Worm (Caenorhabditis elegans): ENCODE measurements around the gene Y49F6B.6.

Gene Y49F6B.6

DNA sequence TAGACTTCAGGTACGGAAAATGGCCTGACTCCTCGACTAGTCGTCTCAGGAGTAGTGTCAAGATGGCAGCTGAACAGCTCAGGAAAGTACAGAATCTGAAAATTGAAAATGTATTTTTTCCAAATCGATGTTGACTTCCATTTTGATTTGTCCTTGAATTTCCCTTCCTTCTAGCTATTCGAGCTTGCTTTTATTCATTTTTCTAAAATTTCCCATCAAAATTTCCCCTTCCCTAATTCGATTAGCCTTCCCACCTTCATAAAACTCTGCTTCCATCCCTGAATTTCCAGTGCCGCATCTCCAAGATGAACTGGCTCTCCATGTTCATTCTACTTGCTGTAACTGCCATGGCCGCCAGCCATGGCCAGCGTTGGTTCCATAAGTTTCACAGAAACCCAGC lies at the start of gene Y49F6B.6:
TSS of gene Y49F6B.6 (plus strand) at position 301 of the 400 bp plus-strand sequence.
- TF ChIP-seq him-1 (tag; optimal IDR thresholded peaks at IDR 0.05) (no peak), W03F9.2 (tag; optimal IDR thresholded peaks at IDR 0.05) (no peak), dao-5 (tag; optimal IDR thresholded peaks at IDR 0.05) (no peak)

DNA sequence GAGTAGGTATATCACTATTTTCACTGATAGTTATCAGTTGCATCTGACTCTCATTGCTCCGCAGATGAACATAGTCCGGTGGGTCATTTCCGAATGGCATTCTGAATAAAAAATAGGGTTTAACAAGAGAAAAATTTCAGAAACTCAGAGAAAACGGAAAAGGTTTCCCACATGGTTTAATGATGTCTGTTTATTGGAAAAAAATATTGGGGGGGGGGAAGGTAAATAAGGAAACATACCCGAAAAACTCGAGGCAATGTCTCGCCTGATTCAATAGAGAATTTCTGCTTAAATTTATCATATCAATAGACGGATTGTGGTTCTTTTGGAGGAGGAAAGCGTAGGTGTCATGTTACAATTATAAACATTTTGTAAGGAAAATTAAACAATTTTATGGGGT lies 47.5 kb upstream of the Y49F6B.6 start, which contains the start of gene nep-11:
TSS of gene nep-11 (minus strand) at position 101 of the 400 bp plus-strand sequence.
- TF ChIP-seq dao-5 (tag; optimal IDR thresholded peaks at IDR 0.05): no peak

DNA sequence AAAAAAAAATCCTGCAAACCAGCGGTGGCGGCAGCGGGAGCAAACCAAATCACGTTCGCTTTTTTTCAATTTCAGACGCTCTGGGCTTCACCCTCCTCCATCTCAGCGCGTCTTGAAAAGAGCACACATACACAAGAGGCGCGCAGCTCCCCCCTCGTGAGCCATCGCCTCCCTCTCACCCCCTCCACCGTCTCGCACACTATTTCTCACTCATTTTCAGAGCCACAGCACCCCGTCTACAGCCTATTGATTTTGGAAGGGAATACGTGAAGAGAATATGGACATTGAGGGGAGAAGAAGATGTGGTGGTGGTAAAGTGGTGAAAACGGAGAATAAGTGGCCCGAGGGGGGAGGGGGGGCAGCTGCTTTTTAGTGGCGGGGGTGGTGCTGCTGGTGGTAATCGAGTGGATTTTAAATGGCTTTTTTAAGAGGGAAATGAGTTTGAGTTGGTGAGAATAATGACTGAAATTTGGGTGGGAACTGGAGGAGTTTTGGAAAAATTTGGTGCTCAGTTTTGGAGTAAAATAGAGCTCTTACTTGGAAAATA lies 44.7 kb upstream of the Y49F6B.6 start:
- TF ChIP-seq him-1 (tag; optimal IDR thresholded peaks at IDR 0.05) (peak; percentile 84), W03F9.2 (tag; optimal IDR thresholded peaks at IDR 0.05) (no peak)

DNA sequence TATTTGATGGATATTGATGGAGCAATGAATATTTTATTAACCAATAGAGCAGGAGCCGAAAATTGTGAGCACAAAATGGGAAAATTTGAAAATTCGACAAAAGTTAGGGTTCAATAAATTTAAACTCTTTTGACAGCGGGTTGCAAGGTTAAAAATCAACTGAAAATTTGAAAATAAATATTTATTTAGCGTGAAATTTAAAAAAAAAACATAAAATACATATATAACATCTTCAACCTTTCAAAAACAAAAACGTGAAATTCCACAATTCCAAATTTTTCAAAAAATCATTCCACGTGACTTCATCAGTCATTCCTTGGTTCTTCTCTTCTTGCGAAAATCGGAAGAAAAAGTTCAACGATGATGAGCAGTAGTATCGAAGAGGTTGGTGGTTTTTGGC lies 43.5 kb upstream of the Y49F6B.6 start, which contains the start of gene C16C8.18:
TSS of gene C16C8.18 (plus strand) at position 301 of the 400 bp plus-strand sequence.
- TF ChIP-seq W03F9.2 (tag; optimal IDR thresholded peaks at IDR 0.05) (no peak), him-1 (tag; optimal IDR thresholded peaks at IDR 0.05) (no peak), dao-5 (tag; optimal IDR thresholded peaks at IDR 0.05) (no peak)

DNA sequence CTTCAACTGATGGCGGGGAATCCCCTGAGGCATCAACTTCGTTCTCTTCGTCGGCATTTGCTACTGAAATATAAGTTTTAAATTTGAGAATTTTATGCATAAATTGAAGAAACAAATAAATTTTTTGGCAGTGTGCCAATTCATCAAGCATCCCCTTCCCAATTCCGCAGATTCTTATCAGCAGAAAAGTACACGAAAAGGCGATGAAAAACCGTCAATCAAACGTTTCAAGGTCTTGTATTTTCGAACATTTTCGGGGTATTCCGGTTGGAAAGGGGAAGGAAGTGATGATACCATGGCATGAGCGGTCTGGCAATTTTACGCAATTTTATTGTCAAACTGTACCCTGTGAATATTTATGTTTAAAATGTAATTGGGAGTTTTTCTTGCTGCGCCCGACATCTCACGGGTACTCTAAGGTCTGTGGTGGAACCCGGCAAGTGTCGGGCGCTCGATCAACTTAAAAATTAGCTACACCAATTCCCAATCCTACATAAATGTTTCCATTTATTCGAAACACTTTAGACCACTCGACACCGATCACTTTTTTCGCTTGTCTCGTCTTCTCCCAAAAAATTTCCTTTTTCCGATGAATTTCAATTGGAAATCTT lies 37.9 kb upstream of the Y49F6B.6 start:
- TF ChIP-seq him-1 (tag; optimal IDR thresholded peaks at IDR 0.05): no peak
- TF ChIP-seq dao-5 (tag; optimal IDR thresholded peaks at IDR 0.05): no peak
- TF ChIP-seq W03F9.2 (tag; optimal IDR thresholded peaks at IDR 0.05): no peak

DNA sequence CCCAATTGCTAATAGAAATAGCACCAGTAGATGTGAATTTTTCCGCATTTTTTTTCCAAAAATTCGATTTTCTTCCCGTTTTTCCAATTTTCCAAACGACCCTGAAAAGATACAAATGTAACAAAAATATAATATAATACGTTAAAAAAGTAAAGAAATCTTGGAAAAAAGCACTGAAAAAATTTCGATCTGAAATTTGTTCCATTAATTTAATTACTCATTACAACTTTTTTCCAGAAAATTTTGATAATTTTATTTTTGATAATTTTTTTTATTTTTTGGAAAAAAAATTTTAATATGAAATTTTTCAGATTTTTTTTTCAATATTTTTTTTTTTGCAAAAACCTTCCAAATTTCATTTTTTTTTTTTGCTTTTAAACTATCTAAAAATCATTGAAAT lies 36.5 kb upstream of the Y49F6B.6 start, which contains the start of gene skpo-2:
TSS of gene skpo-2 (minus strand) at position 101 of the 400 bp plus-strand sequence.
- TF ChIP-seq dao-5 (tag; optimal IDR thresholded peaks at IDR 0.05): no peak
- no peak for TF ChIP-seq him-1 (tag; optimal IDR thresholded peaks at IDR 0.05)
- no peak for TF ChIP-seq W03F9.2 (tag; optimal IDR thresholded peaks at IDR 0.05)

DNA sequence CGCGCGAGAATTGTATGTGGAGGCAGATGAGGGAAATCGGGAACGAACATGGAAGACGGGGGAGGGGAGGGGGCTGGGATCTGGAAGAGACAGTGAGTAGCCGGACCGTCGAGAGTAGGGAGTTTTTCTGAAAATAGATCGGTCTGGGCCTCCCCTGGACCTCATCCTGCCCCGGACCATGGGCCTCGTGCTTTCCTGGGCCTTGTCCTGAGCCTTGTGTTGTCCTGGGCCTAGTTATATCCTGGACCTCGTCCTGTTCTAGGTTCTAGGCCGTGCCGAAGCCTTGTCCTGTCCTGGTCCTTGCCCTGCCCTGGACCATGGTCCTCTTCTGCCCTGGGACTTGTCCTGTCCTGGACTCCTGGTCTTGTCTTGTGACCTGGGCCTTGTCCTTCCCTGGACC lies 35.5 kb upstream of the Y49F6B.6 start:
- TF ChIP-seq W03F9.2 (tag; optimal IDR thresholded peaks at IDR 0.05): no peak
- no peak for TF ChIP-seq dao-5 (tag; optimal IDR thresholded peaks at IDR 0.05)
- TF ChIP-seq him-1 (tag; optimal IDR thresholded peaks at IDR 0.05): no peak

DNA sequence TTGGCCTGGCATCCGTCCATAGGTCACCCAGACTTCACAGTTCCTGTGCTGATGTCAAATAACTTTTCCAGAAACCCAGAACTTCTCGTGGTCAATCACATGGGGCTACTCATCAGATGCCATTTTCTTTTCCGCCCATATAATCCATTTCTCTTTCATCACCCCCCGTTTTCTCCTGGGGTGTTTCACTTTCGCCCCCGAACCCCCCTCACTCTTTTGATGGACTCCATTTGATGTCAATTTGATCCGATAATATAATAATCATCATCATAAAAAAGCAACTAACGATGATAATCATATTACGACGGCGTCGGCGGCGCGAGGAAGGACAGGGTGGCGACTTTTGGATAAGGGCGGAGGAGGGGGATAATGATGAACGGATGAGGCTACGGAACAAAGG lies 34.6 kb upstream of the Y49F6B.6 start:
- no peak for TF ChIP-seq dao-5 (tag; optimal IDR thresholded peaks at IDR 0.05)
- no peak for TF ChIP-seq him-1 (tag; optimal IDR thresholded peaks at IDR 0.05)
- no peak for TF ChIP-seq W03F9.2 (tag; optimal IDR thresholded peaks at IDR 0.05)

DNA sequence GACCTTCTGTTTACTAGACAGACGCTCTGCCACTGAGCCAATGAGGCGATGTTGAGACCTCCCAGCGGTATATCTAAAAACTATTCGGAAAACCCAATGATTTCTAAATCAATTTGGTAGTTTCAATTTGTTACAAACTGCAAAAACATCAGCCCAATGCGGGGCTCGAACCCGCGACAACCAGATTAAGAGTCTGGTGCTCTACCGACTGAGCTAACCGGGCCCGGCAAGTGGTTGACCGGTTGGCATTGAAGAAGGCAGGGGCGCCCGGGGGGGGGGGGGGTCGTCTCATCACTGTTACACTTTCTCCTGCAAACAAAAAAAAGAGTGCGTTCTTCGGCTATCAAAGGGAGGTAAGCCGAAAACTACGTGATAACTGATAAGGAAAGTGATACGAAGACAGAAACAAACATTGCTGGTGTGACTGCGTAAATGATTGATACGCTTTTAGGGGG lies 33.6 kb upstream of the Y49F6B.6 start:
- TF ChIP-seq him-1 (tag; optimal IDR thresholded peaks at IDR 0.05): no peak
- TF ChIP-seq dao-5 (tag; optimal IDR thresholded peaks at IDR 0.05): peak; percentile 73

DNA sequence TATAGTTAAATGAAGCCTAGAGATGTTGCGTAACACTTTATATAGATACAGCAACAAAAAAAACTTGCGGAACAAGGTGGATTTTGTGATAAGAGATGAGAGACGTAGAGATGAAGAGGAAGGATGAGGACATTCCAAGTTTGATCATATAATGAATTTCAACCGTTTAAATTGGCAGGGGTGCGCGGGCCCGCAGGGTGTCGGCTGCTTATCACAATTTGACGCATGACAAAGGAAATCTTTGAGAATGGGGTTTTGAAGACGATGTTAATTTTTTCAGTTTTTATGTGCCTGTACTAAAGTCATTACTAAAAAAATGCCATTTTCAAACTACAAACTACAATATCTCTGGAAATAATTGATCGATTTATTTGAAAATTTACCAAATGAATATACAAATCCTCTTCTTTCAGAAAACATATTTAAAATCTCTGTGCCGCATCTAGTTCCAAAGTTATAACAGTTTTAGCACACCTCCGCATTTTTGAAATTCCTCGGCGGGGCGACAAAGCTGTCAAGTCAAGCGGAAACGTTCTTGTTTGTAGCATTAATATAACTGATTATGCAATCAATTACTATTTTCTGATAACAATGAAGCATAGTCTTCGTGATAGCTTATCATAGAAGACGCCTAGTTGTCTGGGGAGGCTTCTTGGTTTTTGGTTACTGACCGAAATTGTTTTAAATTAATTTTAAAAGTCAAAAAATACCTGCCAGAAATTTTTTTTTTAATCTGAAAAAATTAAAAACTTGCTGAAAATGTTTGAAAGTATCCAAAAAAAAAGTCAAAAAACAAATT lies 32.9 kb upstream of the Y49F6B.6 start:
- TF ChIP-seq W03F9.2 (tag; optimal IDR thresholded peaks at IDR 0.05) (no peak), dao-5 (tag; optimal IDR thresholded peaks at IDR 0.05) (no peak), him-1 (tag; optimal IDR thresholded peaks at IDR 0.05) (no peak)

DNA sequence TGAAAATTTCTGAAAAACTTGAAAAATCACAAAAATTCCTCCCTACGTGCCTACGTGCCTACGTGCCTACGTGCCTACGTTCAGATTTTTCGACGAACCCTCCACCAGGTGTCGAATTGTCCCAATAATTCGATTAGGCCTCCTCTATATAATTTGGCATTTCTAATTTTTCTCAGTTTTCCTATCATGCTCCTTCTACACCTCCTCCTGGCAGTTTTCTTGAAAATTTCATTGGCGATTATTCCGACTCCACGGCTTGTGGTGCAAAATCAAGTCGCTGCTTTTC lies 32.3 kb upstream of the Y49F6B.6 start, which contains the start of gene C16C8.17:
TSS of gene C16C8.17 (plus strand) at position 187 of the 286 bp plus-strand sequence.
- TF ChIP-seq him-1 (tag; optimal IDR thresholded peaks at IDR 0.05): no peak
- TF ChIP-seq W03F9.2 (tag; optimal IDR thresholded peaks at IDR 0.05): no peak
- TF ChIP-seq dao-5 (tag; optimal IDR thresholded peaks at IDR 0.05): no peak

DNA sequence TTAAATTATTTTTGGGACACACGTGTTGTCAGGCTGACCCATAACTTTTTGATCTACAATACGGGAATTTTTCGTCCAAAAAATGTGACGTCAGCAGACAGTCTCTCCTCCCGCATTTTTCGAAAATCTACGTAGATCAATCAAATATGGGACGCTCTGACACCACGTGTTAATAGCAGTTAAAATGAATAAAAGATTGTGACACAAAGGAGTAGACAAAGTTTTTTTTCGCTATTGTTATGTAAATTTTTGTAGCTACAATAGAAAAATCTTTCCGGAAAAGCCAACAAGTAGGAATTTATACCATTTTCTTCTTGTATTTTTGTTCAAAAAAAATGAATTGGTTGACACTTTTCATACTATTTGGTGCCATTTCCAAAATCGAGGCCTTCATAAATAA lies 31.5 kb upstream of the Y49F6B.6 start, which contains the start of gene C16C8.27:
TSS of gene C16C8.27 (plus strand) at position 301 of the 400 bp plus-strand sequence.
- TF ChIP-seq him-1 (tag; optimal IDR thresholded peaks at IDR 0.05): no peak
- TF ChIP-seq dao-5 (tag; optimal IDR thresholded peaks at IDR 0.05): no peak
- no peak for TF ChIP-seq W03F9.2 (tag; optimal IDR thresholded peaks at IDR 0.05)

DNA sequence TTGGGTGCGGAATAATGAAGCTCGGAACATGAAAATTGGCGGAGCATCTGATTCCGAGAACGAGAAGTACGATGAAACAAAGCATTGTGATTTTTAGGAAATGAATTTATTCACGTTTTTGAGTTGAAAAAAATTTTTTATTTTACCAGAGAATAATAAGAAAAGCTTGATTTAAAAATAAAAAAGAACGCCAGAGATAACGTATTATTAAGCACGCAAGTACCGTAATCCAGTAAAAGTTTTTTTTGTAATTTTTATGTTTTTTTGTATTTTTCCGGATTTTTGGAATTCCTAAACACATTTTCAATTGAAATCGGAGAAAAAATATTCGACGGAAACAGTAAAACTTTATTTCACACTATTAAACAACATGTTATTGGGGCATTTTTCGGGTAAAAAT lies 29.8 kb upstream of the Y49F6B.6 start, which contains the start of gene C16C8.22:
TSS of gene C16C8.22 (minus strand) at position 101 of the 400 bp plus-strand sequence.
- no peak for TF ChIP-seq him-1 (tag; optimal IDR thresholded peaks at IDR 0.05)
- no peak for TF ChIP-seq W03F9.2 (tag; optimal IDR thresholded peaks at IDR 0.05)
- TF ChIP-seq dao-5 (tag; optimal IDR thresholded peaks at IDR 0.05): no peak

DNA sequence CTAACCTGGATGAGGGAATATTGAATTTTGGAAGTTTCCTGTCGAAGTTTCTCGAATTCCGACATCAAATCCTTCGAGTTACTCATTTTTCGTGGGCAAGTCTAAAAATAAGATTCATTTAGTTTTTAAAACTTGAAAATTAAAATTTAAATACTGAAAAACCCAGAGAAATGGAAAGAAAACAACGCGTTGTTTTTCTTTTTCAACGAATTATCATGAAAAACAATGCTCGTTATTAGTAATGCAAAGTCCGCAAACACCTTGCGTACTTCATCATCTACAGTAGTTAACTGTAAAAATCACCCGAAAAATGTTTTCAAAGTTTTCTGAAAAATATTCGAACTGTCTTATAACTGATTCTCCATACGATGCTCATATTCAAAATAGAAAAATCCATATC lies 28.6 kb upstream of the Y49F6B.6 start, which contains the start of gene C16C8.4:
TSS of gene C16C8.4 (minus strand) at position 101 of the 400 bp plus-strand sequence.
- TF ChIP-seq him-1 (tag; optimal IDR thresholded peaks at IDR 0.05) (no peak), dao-5 (tag; optimal IDR thresholded peaks at IDR 0.05) (no peak), W03F9.2 (tag; optimal IDR thresholded peaks at IDR 0.05) (no peak)
